Worm (Caenorhabditis elegans) whole organism, L4/young adult: ENCODE results near the gene spp-21.

ENCODE experiments used
- W03F9.2 ChIP-seq: fragments of 150-350 bp; optimal IDR thresholded peaks from 2 replicates; lab custom pipeline; 2014; ENCODE audit warnings: missing biosample characterization, missing genetic modification characterization
- him-1 ChIP-seq: sonication (generic microtip); optimal IDR thresholded peaks from 2 replicates; lab custom pipeline; 2016; ENCODE audit warnings: missing genotype, missing genetic modification reagents, missing genetic modification characterization, missing compliant biosample characterization

DNA sequence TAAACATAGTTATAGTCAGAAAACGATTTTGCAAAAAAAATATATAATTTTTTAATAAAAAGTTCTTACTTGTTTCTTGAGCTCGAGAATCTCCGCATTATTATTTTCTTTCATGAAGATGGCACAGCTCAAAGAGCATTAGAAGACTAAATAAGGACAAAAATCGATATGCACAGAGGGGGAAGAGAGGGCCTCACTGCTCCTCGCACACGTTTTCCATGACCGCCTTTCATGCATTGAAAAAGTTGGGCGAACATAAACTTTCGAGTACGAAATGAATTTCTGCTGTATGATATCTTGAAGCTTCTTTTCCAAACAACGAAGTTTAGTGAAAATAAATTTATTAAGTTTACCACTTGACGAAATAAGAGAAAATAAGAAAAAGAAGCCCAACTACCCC is 21.3 kb downstream of the spp-21 start, which contains the start of gene ccdc-149:
- TF ChIP-seq him-1 (tag; lab: Kevin White, UChicago) (no peak), W03F9.2 (tag; lab: Kevin White, UChicago) (no peak)
